Fruit fly (Drosophila melanogaster): ENCODE data around the gene CG6244.

The CG6244 gene

dm6 chr3L:15761918-15762317 is 46.2 kb upstream of the CG6244 start (continued):
- TF ChIP-seq Eip75B (GFP tag; optimal IDR thresholded peaks at IDR 0.05) (no peak), CG31627 (GFP tag; optimal IDR thresholded peaks at IDR 0.05) (peak; percentile 4), Sox102F (GFP tag; optimal IDR thresholded peaks at IDR 0.05) (no peak), topi (GFP tag; optimal IDR thresholded peaks at IDR 0.05) (peak; percentile 25), Blimp-1 (GFP tag; optimal IDR thresholded peaks at IDR 0.05) (peak; percentile 15)

- no peak for TF ChIP-seq Gug (GFP tag; IDR thresholded peaks at IDR 0.05)
- peak; percentile 57 for TF ChIP-seq Eip75B (GFP tag; optimal IDR thresholded peaks at IDR 0.05)
- peak; percentile 50 for TF ChIP-seq Hr39 (GFP tag; optimal IDR thresholded peaks at IDR 0.05)
- TF ChIP-seq CG11294 (GFP tag; IDR thresholded peaks at IDR 0.05) = no peak
- peak; percentile 0 for TF ChIP-seq CG6276 (GFP tag; optimal IDR thresholded peaks at IDR 0.05)
- peak; percentile 27 for TF ChIP-seq Ets21C (GFP tag; optimal IDR thresholded peaks at IDR 0.05)
- peak; percentile 78 for TF ChIP-seq CG3919 (GFP tag; optimal IDR thresholded peaks at IDR 0.05)
- TF ChIP-seq CG8119 (GFP tag; IDR thresholded peaks at IDR 0.05) = no peak
- TF ChIP-seq salr (GFP tag; optimal IDR thresholded peaks at IDR 0.05) = peak; percentile 18 to 45
- peak; percentile 76 for TF ChIP-seq CG6808 (GFP tag; optimal IDR thresholded peaks at IDR 0.05)
- peak; percentile 89 for TF ChIP-seq CG1621 (tag; optimal IDR thresholded peaks at IDR 0.05)
- peak; percentile 74 for TF ChIP-seq Smox (GFP tag; optimal IDR thresholded peaks at IDR 0.05)
- TF ChIP-seq Sox102F (GFP tag; optimal IDR thresholded peaks at IDR 0.05) = peak; percentile 23
- TF ChIP-seq CG16779 (tag; optimal IDR thresholded peaks at IDR 0.05) = peak; percentile 18
- TF ChIP-seq CG10669 (GFP tag; optimal IDR thresholded peaks at IDR 0.05) = peak; percentile 78
- peak; percentile 68 for TF ChIP-seq Blimp-1 (GFP tag; optimal IDR thresholded peaks at IDR 0.05)
- TF ChIP-seq dsx (GFP tag; optimal IDR thresholded peaks at IDR 0.05; ENCODE audit: poor library complexity, severe bottlenecking) = peak; percentile 72
- TF ChIP-seq cyc (GFP tag; optimal IDR thresholded peaks at IDR 0.05) = peak; percentile 63
- peak; percentile 33 for TF ChIP-seq CG32006 (GFP tag; optimal IDR thresholded peaks at IDR 0.05)
- TF ChIP-seq Eip93F (GFP tag; optimal IDR thresholded peaks at IDR 0.05) = peak; percentile 50
- TF ChIP-seq CG6163 (GFP tag; IDR thresholded peaks at IDR 0.05) = no peak
- TF ChIP-seq CG10631 (GFP tag; optimal IDR thresholded peaks at IDR 0.05) = peak; percentile 80
- no peak for TF ChIP-seq fkh (GFP tag; optimal IDR thresholded peaks at IDR 0.05)
- TF ChIP-seq pdm3 (GFP tag; optimal IDR thresholded peaks at IDR 0.05) = peak; percentile 51
- TF ChIP-seq CG15336 (GFP tag; IDR thresholded peaks at IDR 0.05) = no peak
- TF ChIP-seq CG11902 (GFP tag; optimal IDR thresholded peaks at IDR 0.05) = peak; percentile 41
- TF ChIP-seq CG4318 (GFP tag; optimal IDR thresholded peaks at IDR 0.05) = no peak
- TF ChIP-seq fd59A (GFP tag; optimal IDR thresholded peaks at IDR 0.05) = peak; percentile 63
- no peak for TF ChIP-seq vri (GFP tag; optimal IDR thresholded peaks at IDR 0.05)
- peak; percentile 68 for TF ChIP-seq CG6792 (GFP tag; optimal IDR thresholded peaks at IDR 0.05)
- peak; percentile 60 for TF ChIP-seq Ets96B (tag; optimal IDR thresholded peaks at IDR 0.05)
- peak; percentile 71 for TF ChIP-seq lz (GFP tag; optimal IDR thresholded peaks at IDR 0.05)
- TF ChIP-seq eg (GFP tag; IDR thresholded peaks at IDR 0.05) = no peak
- peak; percentile 24 for TF ChIP-seq Sox15 (GFP tag; optimal IDR thresholded peaks at IDR 0.05)
- peak; percentile 86 for TF ChIP-seq svp (GFP tag)
- TF ChIP-seq CG3032 (tag; optimal IDR thresholded peaks at IDR 0.05) = peak; percentile 88
- peak; percentile 57 for TF ChIP-seq net (GFP tag; optimal IDR thresholded peaks at IDR 0.05)
- TF ChIP-seq spab (GFP tag; optimal IDR thresholded peaks at IDR 0.05) = peak; percentile 83
- TF ChIP-seq Lpt (GFP tag; optimal IDR thresholded peaks at IDR 0.05) = peak; percentile 6
- TF ChIP-seq CG8632 (GFP tag; optimal IDR thresholded peaks at IDR 0.05) = peak; percentile 64
- no peak for TF ChIP-seq Hr38 (GFP tag; optimal IDR thresholded peaks at IDR 0.05)
- TF ChIP-seq acj6 (GFP tag; optimal IDR thresholded peaks at IDR 0.05) = peak; percentile 64
- TF ChIP-seq CG9139 (GFP tag; optimal IDR thresholded peaks at IDR 0.05) = no peak
- no peak for TF ChIP-seq fd85E (GFP tag; optimal IDR thresholded peaks at IDR 0.05)
- peak; percentile 54 for TF ChIP-seq CG31627 (GFP tag; optimal IDR thresholded peaks at IDR 0.05)
- peak; percentile 47 for TF ChIP-seq CG34406 (GFP tag; optimal IDR thresholded peaks at IDR 0.05)
- TF ChIP-seq topi (GFP tag; optimal IDR thresholded peaks at IDR 0.05) = peak; percentile 83
- peak; percentile 64 for TF ChIP-seq achi (GFP tag; optimal IDR thresholded peaks at IDR 0.05)
These were observed 45.5 kb upstream of the CG6244 start for dm6 chr3L:15762449-15763189.
